Worm (Caenorhabditis elegans) whole organism, L4 larva: ENCODE data around the gene C05E4.12.

Experiments used
- D1046.2 ChIP-seq: fragments of 200-800 bp; sonication (Bioruptor generic); IDR thresholded peaks from 2 replicates; pipeline ENCODE4 v1.3.6; 2022; ENCODE audit warnings: missing genetic modification characterization, missing compliant biosample characterization
- F10B5.3 ChIP-seq: sonication (generic microtip); optimal IDR thresholded peaks from 2 replicates; lab custom pipeline; 2016; ENCODE audit warnings: mild to moderate bottlenecking, missing genetic modification characterization, missing compliant biosample characterization
- F37D6.2 ChIP-seq: sonication (generic microtip); optimal IDR thresholded peaks from 2 replicates; lab custom pipeline; 2016; ENCODE audit warnings: mild to moderate bottlenecking, missing genetic modification characterization, missing compliant biosample characterization
- F49E8.2 ChIP-seq: sonication (generic microtip); optimal IDR thresholded peaks from 2 replicates; lab custom pipeline; 2016; ENCODE audit warnings: missing compliant biosample characterization, mild to moderate bottlenecking, missing genetic modification characterization, borderline replicate concordance
- T26A8.4 ChIP-seq: fragments of 200-800 bp; sonication (Bioruptor generic); IDR thresholded peaks from 2 replicates; pipeline ENCODE4 v1.3.6; 2022; ENCODE audit warnings: missing genetic modification characterization, missing compliant biosample characterization
- Y75B8A.6 ChIP-seq: fragments of 200-800 bp; sonication (Bioruptor generic); IDR thresholded peaks from 2 replicates; pipeline ENCODE4 v1.3.6; 2022; ENCODE audit warnings: missing genetic modification reagents, missing genetic modification characterization, missing compliant biosample characterization
- aha-1 ChIP-seq: fragments of 150-350 bp; peaks from one replicate; lab custom pipeline; 2014; ENCODE audit warnings: missing biosample characterization, missing genetic modification characterization
- aly-2 ChIP-seq: sonication (generic microtip); optimal IDR thresholded peaks from 2 replicates; lab custom pipeline; 2018; ENCODE audit warnings: missing biosample characterization, missing genetic modification characterization
- arid-1 ChIP-seq: fragments of 200-800 bp; sonication (Bioruptor generic); conservative IDR thresholded peaks from 2 replicates; pipeline ENCODE4 v1.3.6; 2022; ENCODE audit warnings: missing genetic modification reagents, missing genetic modification characterization, missing compliant biosample characterization
- ceh-20 ChIP-seq: fragments of 200-800 bp; sonication (Bioruptor generic); IDR thresholded peaks from 2 replicates; pipeline ENCODE4 v1.3.6; 2022; ENCODE audit warnings: missing genetic modification reagents, missing genetic modification characterization, missing compliant biosample characterization
- ceh-44 ChIP-seq: fragments of 200-800 bp; sonication (Bioruptor generic); IDR thresholded peaks from 2 replicates; pipeline ENCODE4 v1.3.6; 2022; ENCODE audit warnings: missing genetic modification reagents, missing genetic modification characterization, missing compliant biosample characterization
- ces-1 ChIP-seq: fragments of 150-350 bp; sonication (generic microtip); optimal IDR thresholded peaks from 4 replicates; lab custom pipeline; 2014; ENCODE audit warnings: missing biosample characterization, missing genetic modification reagents, missing genetic modification characterization
- cey-2 ChIP-seq: sonication (generic microtip); optimal IDR thresholded peaks from 3 replicates; lab custom pipeline; 2017; ENCODE audit warnings: missing genetic modification characterization, mild to moderate bottlenecking, missing compliant biosample characterization, antibody characterized with exemption, borderline replicate concordance; ENCODE audit not compliant: insufficient read depth
- daf-12 ChIP-seq: fragments of 150-350 bp; optimal IDR thresholded peaks from 2 replicates; lab custom pipeline; 2014; ENCODE audit warnings: missing biosample characterization, missing genetic modification reagents, missing genetic modification characterization
- daf-16 ChIP-seq, 3 experiments: sonication (generic microtip); optimal IDR thresholded peaks; 2 replicates each; lab custom pipeline; 2016 to 2017; ENCODE audit warnings: missing genetic modification characterization in 3 of 3, missing genetic modification reagents in 3 of 3, mild to moderate bottlenecking in 2 of 3, missing compliant biosample characterization in 2 of 3, missing biosample characterization in 1 of 3, moderate library complexity in 1 of 3
- daf-19 ChIP-seq: fragments of 200-800 bp; sonication (Bioruptor generic); conservative IDR thresholded peaks from 2 replicates; pipeline ENCODE4 v1.3.6; 2022; ENCODE audit warnings: missing genetic modification characterization, missing compliant biosample characterization
- daf-8 ChIP-seq: fragments of 200-800 bp; sonication (Bioruptor generic); IDR thresholded peaks from 2 replicates; pipeline ENCODE4 v1.3.6; 2022; ENCODE audit warnings: missing genetic modification characterization, missing compliant biosample characterization
- dmd-6 ChIP-seq: fragments of 200-800 bp; sonication (Bioruptor generic); IDR thresholded peaks from 2 replicates; pipeline ENCODE4 v1.3.6; 2022; ENCODE audit warnings: missing genetic modification reagents, missing genetic modification characterization, missing compliant biosample characterization
- dmd-8 ChIP-seq: fragments of 200-800 bp; sonication (Bioruptor generic); IDR thresholded peaks from 2 replicates; pipeline ENCODE4 v1.3.6; 2022; ENCODE audit warnings: missing genetic modification characterization, missing compliant biosample characterization
- dpl-1 ChIP-seq: fragments of 150-350 bp; optimal IDR thresholded peaks from 2 replicates; lab custom pipeline; 2014; ENCODE audit warnings: missing biosample characterization, missing genetic modification reagents, missing genetic modification characterization
- dve-1 ChIP-seq: sonication (generic microtip); optimal IDR thresholded peaks from 2 replicates; lab custom pipeline; 2017; ENCODE audit warnings: antibody characterized with exemption, mild to moderate bottlenecking, missing genetic modification characterization, missing compliant biosample characterization; ENCODE audit not compliant: insufficient read depth
- fkh-10 ChIP-seq: fragments of 150-350 bp; optimal IDR thresholded peaks from 2 replicates; lab custom pipeline; 2014; ENCODE audit warnings: missing biosample characterization, missing genetic modification reagents, missing genetic modification characterization
- gei-8 ChIP-seq: fragments of 200-800 bp; sonication (Bioruptor generic); optimal IDR thresholded peaks from 2 replicates; lab custom pipeline; 2018; ENCODE audit warnings: mild to moderate bottlenecking, missing genetic modification characterization, missing compliant biosample characterization
- hif-1 ChIP-seq, 2 experiments: sonication (generic microtip); optimal IDR thresholded peaks; 2 replicates each; lab custom pipeline; 2016 to 2017; ENCODE audit warnings: missing compliant biosample characterization in 2 of 2, missing genetic modification characterization in 2 of 2, missing genetic modification reagents in 2 of 2, missing genotype in 2 of 2, mild to moderate bottlenecking in 1 of 2
- hlh-30 ChIP-seq: sonication (generic microtip); optimal IDR thresholded peaks from 2 replicates; lab custom pipeline; 2017; ENCODE audit warnings: antibody characterized with exemption, mild to moderate bottlenecking, missing genetic modification characterization, missing compliant biosample characterization; ENCODE audit not compliant: insufficient read depth
- hmg-1.1 ChIP-seq: fragments of 200-800 bp; sonication (Bioruptor generic); IDR thresholded peaks from 2 replicates; pipeline ENCODE4 v1.3.6; 2022; ENCODE audit warnings: missing genetic modification reagents, missing genetic modification characterization, missing compliant biosample characterization
- lin-1 ChIP-seq: fragments of 200-800 bp; sonication (Bioruptor generic); IDR thresholded peaks from 2 replicates; pipeline ENCODE4 v1.3.6; 2022; ENCODE audit warnings: missing genetic modification reagents, missing genetic modification characterization, missing compliant biosample characterization
- lin-15B ChIP-seq: fragments of 150-350 bp; sonication (generic microtip); optimal IDR thresholded peaks from 3 replicates; lab custom pipeline; 2014; ENCODE audit warnings: missing biosample characterization, missing genetic modification characterization
- madf-5 ChIP-seq, 2 experiments: fragments of 200-800 bp; sonication (Bioruptor generic); IDR thresholded peaks; 2 replicates each; pipeline ENCODE4 v1.3.6; 2022; ENCODE audit warnings: missing compliant biosample characterization in 2 of 2, missing genetic modification characterization in 2 of 2
- mxl-3 ChIP-seq: fragments of 200-800 bp; sonication (Bioruptor generic); optimal IDR thresholded peaks from 2 replicates; lab custom pipeline; 2018; ENCODE audit warnings: mild to moderate bottlenecking, missing genetic modification characterization, missing compliant biosample characterization
- nhr-237 ChIP-seq: sonication (generic microtip); optimal IDR thresholded peaks from 2 replicates; lab custom pipeline; 2017; ENCODE audit warnings: missing biosample characterization, missing genetic modification characterization
- nhr-28 ChIP-seq: fragments of 150-350 bp; optimal IDR thresholded peaks from 2 replicates; lab custom pipeline; 2014; ENCODE audit warnings: missing biosample characterization, missing genetic modification characterization
- nhr-42 ChIP-seq: fragments of 200-800 bp; sonication (Bioruptor generic); IDR thresholded peaks from 2 replicates; pipeline ENCODE4 v1.3.6; 2022; ENCODE audit warnings: missing genetic modification characterization, missing compliant biosample characterization
- nhr-48 ChIP-seq: sonication (generic microtip); optimal IDR thresholded peaks from 2 replicates; lab custom pipeline; 2016; ENCODE audit warnings: mild to moderate bottlenecking, missing genetic modification characterization, missing compliant biosample characterization
- nhr-77 ChIP-seq: fragments of 150-350 bp; optimal IDR thresholded peaks from 2 replicates; lab custom pipeline; 2014; ENCODE audit warnings: missing biosample characterization, missing genetic modification characterization
- pha-4 ChIP-seq, 2 experiments: fragments of 150-350 bp in 1 of 2; fragments of 200-800 bp in 1 of 2; sonication (Bioruptor generic) in 1 of 2; IDR thresholded peaks in 1 of 2; optimal IDR thresholded peaks in 1 of 2; 2 replicates each; pipeline versions ENCODE4 v1.3.6 to Lab custom; 2014 to 2022; ENCODE audit warnings: missing genetic modification characterization in 2 of 2, missing genetic modification reagents in 2 of 2, missing biosample characterization in 1 of 2, missing compliant biosample characterization in 1 of 2
- sdz-12 ChIP-seq: fragments of 200-800 bp; sonication (Bioruptor generic); optimal IDR thresholded peaks from 2 replicates; lab custom pipeline; 2018; ENCODE audit warnings: mild to moderate bottlenecking, missing genetic modification characterization, missing compliant biosample characterization
- snpc-1.2 ChIP-seq: fragments of 200-800 bp; sonication (Bioruptor generic); IDR thresholded peaks from 2 replicates; pipeline ENCODE4 v1.3.6; 2022; ENCODE audit warnings: missing genetic modification reagents, missing genetic modification characterization, missing compliant biosample characterization
- snpc-4 ChIP-seq: fragments of 150-350 bp; optimal IDR thresholded peaks from 2 replicates; lab custom pipeline; 2014; ENCODE audit warnings: missing biosample characterization, missing genetic modification characterization
- spr-3 ChIP-seq: fragments of 200-800 bp; sonication (Bioruptor generic); optimal IDR thresholded peaks from 2 replicates; lab custom pipeline; 2018; ENCODE audit warnings: mild to moderate bottlenecking, missing genetic modification characterization, missing compliant biosample characterization
- tag-97 ChIP-seq: fragments of 200-800 bp; sonication (Bioruptor generic); IDR thresholded peaks from 2 replicates; pipeline ENCODE4 v1.3.6; 2022; ENCODE audit warnings: missing genetic modification characterization, missing compliant biosample characterization
- unc-130 ChIP-seq: sonication (generic microtip); optimal IDR thresholded peaks from 2 replicates; lab custom pipeline; 2016; ENCODE audit warnings: missing genetic modification reagents, missing genetic modification characterization, missing compliant biosample characterization
- vab-7 ChIP-seq: fragments of 200-800 bp; sonication (Bioruptor generic); IDR thresholded peaks from 2 replicates; pipeline ENCODE4 v1.3.6; 2022; ENCODE audit warnings: missing genetic modification reagents, missing genetic modification characterization, missing compliant biosample characterization
- zfp-2 ChIP-seq: sonication (generic microtip); optimal IDR thresholded peaks from 2 replicates; lab custom pipeline; 2016; ENCODE audit warnings: mild to moderate bottlenecking, missing genetic modification characterization, missing compliant biosample characterization
- zfp-3 ChIP-seq: fragments of 200-800 bp; sonication (Bioruptor generic); conservative IDR thresholded peaks from 2 replicates; pipeline ENCODE4 v1.3.6; 2022; ENCODE audit warnings: missing genetic modification reagents, missing genetic modification characterization, missing compliant biosample characterization
- zip-11 ChIP-seq: fragments of 200-800 bp; sonication (Bioruptor generic); IDR thresholded peaks from 2 replicates; pipeline ENCODE4 v1.3.6; 2022; ENCODE audit warnings: missing genetic modification characterization, missing compliant biosample characterization
- ztf-7 ChIP-seq: fragments of 150-350 bp; optimal IDR thresholded peaks from 2 replicates; lab custom pipeline; 2014; ENCODE audit warnings: missing biosample characterization, missing genetic modification characterization

Gene C05E4.12

ce11 chrV:777285-777684 is 15.5 kb upstream of the C05E4.12 start, which contains the start of gene R09E12.9 (continued):
- no peak for TF ChIP-seq ceh-20
- TF ChIP-seq, all 104 proteins: peak for 5

ce11 chrV:774875-775359 is 13.1 kb upstream of the C05E4.12 start, which contains the start of gene srbc-58:
Gene srbc-58, plus strand, starts transcription at chrV:774995.
- TF ChIP-seq snpc-4 (tag; lab: Kevin White, UChicago): no peak
- no peak for TF ChIP-seq lin-15B (tag; lab: Kevin White, UChicago)
- peak; percentile 86 for TF ChIP-seq F49E8.2
- no peak for TF ChIP-seq daf-8 (GFP tag; lab: Robert Waterston, UW)
- no peak for TF ChIP-seq madf-5 (GFP tag; IDR thresholded peaks at IDR 0.05; lab: Robert Waterston, UW)
- no peak for TF ChIP-seq nhr-77 (tag; lab: Kevin White, UChicago)
- TF ChIP-seq sdz-12 (GFP tag; lab: Kevin White, UChicago): no peak
- TF ChIP-seq nhr-237 (tag; lab: Kevin White, UChicago): no peak
- TF ChIP-seq dve-1 (tag; lab: Kevin White, UChicago): no peak
- TF ChIP-seq snpc-1.2 (GFP tag; lab: Robert Waterston, UW): 0 out of 2 replicates have a peak, but pooled peaks have one; percentile 35
- TF ChIP-seq tag-97 (GFP tag; lab: Robert Waterston, UW): no peak
- TF ChIP-seq T26A8.4: 0 out of 2 replicates have a peak, but pooled peaks have one; percentile 63
- TF ChIP-seq D1046.2: no peak
- peak; percentile 68 for TF ChIP-seq aha-1
- TF ChIP-seq nhr-28: no peak
- TF ChIP-seq hlh-30 (tag; lab: Kevin White, UChicago): no peak
- no peak for TF ChIP-seq spr-3 (GFP tag; lab: Kevin White, UChicago)
- no peak for TF ChIP-seq dmd-8 (GFP tag; lab: Robert Waterston, UW)
- TF ChIP-seq ztf-7: no peak
- TF ChIP-seq F10B5.3 (tag; lab: Kevin White, UChicago): no peak
- TF ChIP-seq hif-1 (tag; optimal IDR thresholded peaks at IDR 0.05; lab: Kevin White, UChicago): no peak
- no peak for TF ChIP-seq dmd-6 (GFP tag; lab: Robert Waterston, UW)
- TF ChIP-seq dpl-1: no peak
- peak; percentile 70 for TF ChIP-seq arid-1
- TF ChIP-seq ceh-44 (GFP tag; lab: Robert Waterston, UW): no peak
- no peak for TF ChIP-seq lin-1 (GFP tag; lab: Robert Waterston, UW)
- TF ChIP-seq daf-19: no peak
- TF ChIP-seq daf-16 (GFP tag; optimal IDR thresholded peaks at IDR 0.05; lab: Kevin White, UChicago): no peak
- peak; percentile 14 for TF ChIP-seq daf-16 (tag; optimal IDR thresholded peaks at IDR 0.05; lab: Kevin White, UChicago)
- TF ChIP-seq mxl-3 (GFP tag; lab: Kevin White, UChicago): no peak
- no peak for TF ChIP-seq cey-2 (tag; lab: Kevin White, UChicago)
- TF ChIP-seq ces-1: no peak
- no peak for TF ChIP-seq aly-2 (tag; lab: Kevin White, UChicago)
- no peak for TF ChIP-seq gei-8 (GFP tag; lab: Kevin White, UChicago)
- TF ChIP-seq zfp-2 (tag; lab: Kevin White, UChicago): no peak
- TF ChIP-seq daf-12 (tag; lab: Kevin White, UChicago): no peak
- TF ChIP-seq zip-11 (GFP tag; lab: Robert Waterston, UW): no peak
- TF ChIP-seq nhr-42 (GFP tag; lab: Robert Waterston, UW): 0 out of 2 replicates have a peak, but pooled peaks have one; percentile 38
- TF ChIP-seq vab-7 (GFP tag; lab: Robert Waterston, UW): no peak
- TF ChIP-seq fkh-10: no peak
- TF ChIP-seq pha-4 (GFP tag; IDR thresholded peaks at IDR 0.05; lab: Robert Waterston, UW): peak; percentile 11; the same call in 1 of the 2 replicates
- TF ChIP-seq pha-4 (tag; optimal IDR thresholded peaks at IDR 0.05; lab: Kevin White, UChicago): no peak
- no peak for TF ChIP-seq Y75B8A.6
- no peak for TF ChIP-seq hmg-1.1 (GFP tag; lab: Robert Waterston, UW)
- TF ChIP-seq F37D6.2: no peak
- peak; percentile 6 for TF ChIP-seq unc-130 (GFP tag; lab: Kevin White, UChicago)
- no peak for TF ChIP-seq nhr-48 (tag; lab: Kevin White, UChicago)
- TF ChIP-seq zfp-3 (GFP tag; lab: Robert Waterston, UW): no peak
